Fruit fly (Drosophila melanogaster) whole organism, embryonic: Measurements from ENCODE around the gene CG5068.

Source experiments
- Abd-B ChIP-seq: fragments of 200-800 bp; sonication (Bioruptor generic); optimal IDR thresholded peaks from 2 replicates; lab custom pipeline; 2018; ENCODE audit warnings: missing biosample characterization, mild to moderate bottlenecking, missing genetic modification characterization, moderate library complexity
- Awh ChIP-seq: fragments of 200-800 bp; sonication (Bioruptor generic); IDR thresholded peaks from 2 replicates; pipeline ENCODE4, ENCODE4 v1.3.6; 2022; ENCODE audit warnings: missing biosample characterization, missing genetic modification characterization
- Bgb ChIP-seq: fragments of 200-800 bp; sonication (Bioruptor generic); IDR thresholded peaks from 2 replicates; pipeline ENCODE4 v1.3.6; 2022; ENCODE audit warnings: missing biosample characterization, missing genetic modification characterization; ENCODE audit not compliant: partially characterized antibody
- CG11695 ChIP-seq: fragments of 200-800 bp; sonication (Bioruptor generic); IDR thresholded peaks from 3 replicates; pipeline ENCODE4 v1.3.6; 2022; ENCODE audit warnings: missing biosample characterization, missing genetic modification characterization
- CG13296 ChIP-seq: fragments of 200-800 bp; sonication (Bioruptor generic); optimal IDR thresholded peaks from 3 replicates; lab custom pipeline; 2018; ENCODE audit warnings: missing biosample characterization, mild to moderate bottlenecking, missing genetic modification characterization
- CG15479 ChIP-seq: fragments of 200-800 bp; sonication (Bioruptor generic); optimal IDR thresholded peaks from 3 replicates; lab custom pipeline; 2019; ENCODE audit warnings: missing biosample characterization, mild to moderate bottlenecking, missing genetic modification characterization, moderate library complexity
- CG17568 ChIP-seq: fragments of 200-800 bp; sonication (Bioruptor generic); optimal IDR thresholded peaks from 2 replicates; lab custom pipeline; 2018; ENCODE audit warnings: missing biosample characterization, mild to moderate bottlenecking, missing genetic modification characterization, moderate library complexity
- CG30403 ChIP-seq: fragments of 200-800 bp; sonication (Bioruptor generic); optimal IDR thresholded peaks from 3 replicates; lab custom pipeline; 2016; ENCODE audit warnings: missing biosample characterization, missing genetic modification characterization
- CG31224 ChIP-seq: fragments of 200-800 bp; sonication (Bioruptor generic); IDR thresholded peaks from 2 replicates; pipeline ENCODE4 v1.3.6; 2022; ENCODE audit warnings: missing biosample characterization, missing genetic modification characterization
- CG3281 ChIP-seq: fragments of 200-800 bp; sonication (Bioruptor generic); optimal IDR thresholded peaks from 3 replicates; lab custom pipeline; 2017; ENCODE audit warnings: missing biosample characterization, mild to moderate bottlenecking, missing genetic modification characterization
- CG33557 ChIP-seq: fragments of 200-800 bp; sonication (Bioruptor generic); optimal IDR thresholded peaks from 2 replicates; lab custom pipeline; 2019; ENCODE audit warnings: missing biosample characterization, mild to moderate bottlenecking, missing genetic modification characterization, moderate library complexity
- CG3838 ChIP-seq: fragments of 200-800 bp; sonication (Bioruptor generic); optimal IDR thresholded peaks from 3 replicates; lab custom pipeline; 2016; ENCODE audit warnings: missing biosample characterization, missing genetic modification characterization
- CG43689 ChIP-seq: fragments of 200-800 bp; sonication (Bioruptor generic); IDR thresholded peaks from 2 replicates; pipeline ENCODE4 v1.3.6; 2022; ENCODE audit warnings: missing biosample characterization, missing genetic modification characterization
- CG4424 ChIP-seq: fragments of 200-800 bp; sonication (Bioruptor generic); optimal IDR thresholded peaks from 3 replicates; lab custom pipeline; 2016; ENCODE audit warnings: missing biosample characterization, missing genetic modification characterization
- CG6854 ChIP-seq: fragments of 200-800 bp; sonication (Bioruptor generic); optimal IDR thresholded peaks from 3 replicates; lab custom pipeline; 2017; ENCODE audit warnings: missing biosample characterization, mild to moderate bottlenecking, missing genetic modification characterization
- CG7271 ChIP-seq: fragments of 200-800 bp; sonication (Bioruptor generic); optimal IDR thresholded peaks from 2 replicates; lab custom pipeline; 2018; ENCODE audit warnings: missing biosample characterization, mild to moderate bottlenecking, missing genetic modification characterization, moderate library complexity
- CG7357 ChIP-seq: fragments of 200-800 bp; sonication (Bioruptor generic); IDR thresholded peaks from 3 replicates; pipeline ENCODE4 v1.3.6; 2022; ENCODE audit warnings: missing biosample characterization, missing genetic modification characterization
- CG7372 ChIP-seq: fragments of 200-800 bp; sonication (Bioruptor generic); IDR thresholded peaks from 2 replicates; pipeline ENCODE4 v1.3.6; 2022; ENCODE audit warnings: missing biosample characterization, missing genetic modification characterization
- CG9932 ChIP-seq: fragments of 200-800 bp; sonication (Bioruptor generic); IDR thresholded peaks from 2 replicates; pipeline ENCODE4 v1.3.6; 2022; ENCODE audit warnings: missing biosample characterization, missing genetic modification characterization
- Doc3 ChIP-seq: fragments of 200-800 bp; sonication (Bioruptor generic); IDR thresholded peaks from 3 replicates; pipeline ENCODE4 v1.3.6; 2022; ENCODE audit warnings: missing biosample characterization, missing genetic modification characterization; ENCODE audit not compliant: partially characterized antibody
- Dp ChIP-seq: fragments of 200-800 bp; sonication (Bioruptor generic); optimal IDR thresholded peaks from 2 replicates; lab custom pipeline; 2018; ENCODE audit warnings: missing biosample characterization, mild to moderate bottlenecking, missing genetic modification characterization, moderate library complexity
- Fer1 ChIP-seq: fragments of 200-800 bp; sonication (Bioruptor generic); optimal IDR thresholded peaks from 2 replicates; lab custom pipeline; 2017; ENCODE audit warnings: missing biosample characterization, mild to moderate bottlenecking, missing genetic modification characterization
- Gsc ChIP-seq: fragments of 200-800 bp; sonication (Bioruptor generic); IDR thresholded peaks from 2 replicates; pipeline ENCODE4 v1.3.6; 2022; ENCODE audit warnings: missing biosample characterization, missing genetic modification characterization
- Hmr ChIP-seq: fragments of 200-800 bp; sonication (Bioruptor generic); optimal IDR thresholded peaks from 3 replicates; lab custom pipeline; 2017; ENCODE audit warnings: mild to moderate bottlenecking, missing biosample characterization, missing genetic modification reagents, missing genetic modification characterization
- Hr3 ChIP-seq: fragments of 200-800 bp; sonication (Bioruptor generic); optimal IDR thresholded peaks from 3 replicates; lab custom pipeline; 2016; ENCODE audit warnings: missing biosample characterization, missing genetic modification characterization
- Hr39 ChIP-seq: fragments of >200 bp; optimal IDR thresholded peaks from 2 replicates; lab custom pipeline; 2017
- Hr51 ChIP-seq, 2 experiments: fragments of 200-800 bp; sonication (Bioruptor generic); optimal IDR thresholded peaks; 2 replicates in 1 of 2; 3 replicates in 1 of 2; lab custom pipeline; 2016 to 2018; ENCODE audit warnings: missing biosample characterization in 2 of 2, missing genetic modification characterization in 2 of 2, mild to moderate bottlenecking in 1 of 2, moderate library complexity in 1 of 2
- Lpt ChIP-seq: fragments of >200 bp; optimal IDR thresholded peaks from 2 replicates; lab custom pipeline; 2018; ENCODE audit warnings: missing biosample characterization, missing genetic modification characterization
- MBD-R2 ChIP-seq: fragments of 200-800 bp; sonication (Bioruptor generic); IDR thresholded peaks from 2 replicates; pipeline ENCODE4 v1.3.6; 2022; ENCODE audit warnings: missing biosample characterization, missing genetic modification characterization
- MESR4 ChIP-seq: fragments of 200-800 bp; sonication (Bioruptor generic); optimal IDR thresholded peaks from 2 replicates; lab custom pipeline; 2018; ENCODE audit warnings: missing biosample characterization, mild to moderate bottlenecking, missing genetic modification characterization, moderate library complexity
- Max ChIP-seq: fragments of 200-800 bp; sonication (Bioruptor generic); optimal IDR thresholded peaks from 2 replicates; lab custom pipeline; 2016; ENCODE audit warnings: missing biosample characterization, mild to moderate bottlenecking, missing genetic modification characterization
- Nf-YC ChIP-seq: fragments of 200-800 bp; optimal IDR thresholded peaks from 3 replicates; lab custom pipeline; 2019; ENCODE audit warnings: missing biosample characterization, mild to moderate bottlenecking, missing genetic modification characterization, moderate library complexity
- Ravus ChIP-seq: fragments of 200-800 bp; sonication (Bioruptor generic); IDR thresholded peaks from 2 replicates; pipeline ENCODE4 v1.3.6; 2022; ENCODE audit warnings: missing biosample characterization, missing genetic modification characterization
- Spps ChIP-seq: fragments of 200-800 bp; sonication (Bioruptor generic); optimal IDR thresholded peaks from 2 replicates; lab custom pipeline; 2018; ENCODE audit warnings: missing biosample characterization, mild to moderate bottlenecking, missing genetic modification characterization
- TFAM ChIP-seq: fragments of 200-800 bp; sonication (Bioruptor generic); optimal IDR thresholded peaks from 2 replicates; lab custom pipeline; 2017; ENCODE audit warnings: missing biosample characterization, missing genetic modification characterization, inconsistent platforms
- az2 ChIP-seq: fragments of 200-800 bp; sonication (Bioruptor generic); optimal IDR thresholded peaks from 3 replicates; lab custom pipeline; 2016; ENCODE audit warnings: missing biosample characterization, missing genetic modification characterization
- bcd ChIP-seq: fragments of 200-800 bp; sonication (Bioruptor generic); optimal IDR thresholded peaks from 2 replicates; lab custom pipeline; 2017; ENCODE audit warnings: missing biosample characterization, mild to moderate bottlenecking, missing genetic modification characterization
- br ChIP-seq: fragments of >200 bp; optimal IDR thresholded peaks from 2 replicates; lab custom pipeline; 2017
- da ChIP-seq: fragments of 200-800 bp; sonication (Bioruptor generic); optimal IDR thresholded peaks from 2 replicates; lab custom pipeline; 2016; ENCODE audit warnings: missing biosample characterization, missing genetic modification characterization
- emc ChIP-seq: fragments of 200-800 bp; sonication (Bioruptor generic); optimal IDR thresholded peaks from 2 replicates; lab custom pipeline; 2016; ENCODE audit warnings: missing biosample characterization, missing genetic modification characterization
- gce ChIP-seq: fragments of 200-800 bp; sonication (Bioruptor generic); IDR thresholded peaks from 3 replicates; pipeline ENCODE4 v1.3.6; 2022; ENCODE audit warnings: missing biosample characterization, missing genetic modification characterization
- grau ChIP-seq: fragments of 200-800 bp; optimal IDR thresholded peaks from 3 replicates; lab custom pipeline; 2019; ENCODE audit warnings: missing biosample characterization, mild to moderate bottlenecking, missing genetic modification characterization, moderate library complexity
- gsb ChIP-seq: fragments of 200-800 bp; sonication (Bioruptor generic); IDR thresholded peaks from 2 replicates; pipeline ENCODE4 v1.3.6; 2022; ENCODE audit warnings: missing biosample characterization, missing genetic modification characterization
- nerfin-1 ChIP-seq: fragments of 200-800 bp; sonication (Bioruptor generic); optimal IDR thresholded peaks from 3 replicates; lab custom pipeline; 2019; ENCODE audit warnings: missing biosample characterization, mild to moderate bottlenecking, missing genetic modification characterization, moderate library complexity
- nom ChIP-seq: fragments of 200-800 bp; sonication (Bioruptor generic); optimal IDR thresholded peaks from 2 replicates; lab custom pipeline; 2017; ENCODE audit warnings: missing biosample characterization, missing genetic modification characterization, mild to moderate bottlenecking, moderate library complexity, missing genetic modification reagents
- pb ChIP-seq: fragments of 200-800 bp; sonication (Bioruptor generic); optimal IDR thresholded peaks from 3 replicates; lab custom pipeline; 2016; ENCODE audit warnings: missing biosample characterization, missing genetic modification characterization
- peb ChIP-seq: fragments of 200-800 bp; sonication (Bioruptor generic); IDR thresholded peaks from 2 replicates; pipeline ENCODE4 v1.3.6; 2022; ENCODE audit warnings: missing biosample characterization, missing genetic modification characterization
- pfk ChIP-seq: fragments of 200-800 bp; sonication (Bioruptor generic); optimal IDR thresholded peaks from 2 replicates; lab custom pipeline; 2018; ENCODE audit warnings: missing biosample characterization, mild to moderate bottlenecking, missing genetic modification characterization, moderate library complexity
- tin ChIP-seq: fragments of 200-800 bp; sonication (Bioruptor generic); optimal IDR thresholded peaks from 3 replicates; lab custom pipeline; 2016; ENCODE audit warnings: missing biosample characterization, missing genetic modification characterization
- tna ChIP-seq: fragments of 200-800 bp; sonication (Bioruptor generic); IDR thresholded peaks from 2 replicates; pipeline ENCODE4 v1.3.6; 2022; ENCODE audit warnings: missing biosample characterization, missing genetic modification characterization; ENCODE audit not compliant: partially characterized antibody
- trh ChIP-seq: fragments of 200-800 bp; sonication (Bioruptor generic); optimal IDR thresholded peaks from 2 replicates; lab custom pipeline; 2016; ENCODE audit warnings: missing biosample characterization, missing genetic modification characterization
- yki ChIP-seq: fragments of >200 bp; optimal IDR thresholded peaks from 3 replicates; lab custom pipeline; 2018

The CG5068 gene

dm6 chr3L:9028057-9028456 lies 41.5 kb downstream of the CG5068 start (continued):
- no peak for TF ChIP-seq CG3281 (GFP tag; lab: Kevin White, UChicago)
- no peak for TF ChIP-seq Fer1 (GFP tag; lab: Kevin White, UChicago)
- TF ChIP-seq Hr39 (lab: Kevin White, UChicago): no peak
- peak; percentile 28 for TF ChIP-seq Hr3 (GFP tag; lab: Kevin White, UChicago)
- TF ChIP-seq CG7271 (tag; lab: Kevin White, UChicago): no peak
- no peak for TF ChIP-seq nerfin-1
- TF ChIP-seq CG4424 (GFP tag; lab: Kevin White, UChicago): peak; percentile 54
- TF ChIP-seq Nf-YC (tag; lab: Kevin White, UChicago): no peak
- no peak for TF ChIP-seq Dp (GFP tag; lab: Kevin White, UChicago)
- no peak for TF ChIP-seq gsb (GFP tag; lab: Robert Waterston, UW)
- TF ChIP-seq Gsc (GFP tag; lab: Robert Waterston, UW): no peak
- no peak for TF ChIP-seq nom (GFP tag; lab: Kevin White, UChicago)
- no peak for TF ChIP-seq CG3838 (GFP tag; lab: Kevin White, UChicago)
- peak; percentile 47 for TF ChIP-seq tin
- no peak for TF ChIP-seq pb (GFP tag; lab: Kevin White, UChicago)
- no peak for TF ChIP-seq gce (GFP tag; lab: Robert Waterston, UW)
- TF ChIP-seq az2 (GFP tag; lab: Kevin White, UChicago): peak; percentile 52
- no peak for TF ChIP-seq tna (GFP tag; lab: Robert Waterston, UW)
- peak; percentile 55 for TF ChIP-seq CG33557
- TF ChIP-seq CG7357 (GFP tag; lab: Robert Waterston, UW): no peak
- TF ChIP-seq CG11695 (GFP tag; lab: Robert Waterston, UW): peak; percentile 23; the same call in 1 of the 3 replicates
- no peak for TF ChIP-seq CG13296 (GFP tag; lab: Kevin White, UChicago)
- TF ChIP-seq Spps (tag; lab: Kevin White, UChicago): peak; percentile 26
- no peak for TF ChIP-seq Ravus (GFP tag; lab: Robert Waterston, UW)
- TF ChIP-seq MBD-R2 (GFP tag; lab: Robert Waterston, UW): no peak
- TF ChIP-seq da (GFP tag; lab: Kevin White, UChicago): no peak
- no peak for TF ChIP-seq pfk (GFP tag; lab: Kevin White, UChicago)
- TF ChIP-seq Abd-B (GFP tag; lab: Kevin White, UChicago): peak; percentile 34
- TF ChIP-seq br: no peak
- TF ChIP-seq CG30403: peak; percentile 40
- TF ChIP-seq CG43689 (GFP tag; lab: Robert Waterston, UW): no peak
- no peak for TF ChIP-seq Doc3 (GFP tag; lab: Robert Waterston, UW)
- no peak for TF ChIP-seq Bgb (GFP tag; lab: Robert Waterston, UW)
- no peak for TF ChIP-seq Max (GFP tag; lab: Kevin White, UChicago)
- TF ChIP-seq CG31224 (GFP tag; lab: Robert Waterston, UW): no peak
- no peak for TF ChIP-seq yki (lab: Kevin White, UChicago)
- TF ChIP-seq MESR4 (GFP tag; lab: Kevin White, UChicago): no peak
- peak in 1 of 2 experiments; percentile 27 for TF ChIP-seq Hr51 (GFP tag; optimal IDR thresholded peaks at IDR 0.05; lab: Kevin White, UChicago)
- no peak for TF ChIP-seq CG9932 (GFP tag; lab: Robert Waterston, UW)
- TF ChIP-seq Awh: no peak
- peak; percentile 35 for TF ChIP-seq bcd (GFP tag; lab: Kevin White, UChicago)
- no peak for TF ChIP-seq TFAM (GFP tag; lab: Kevin White, UChicago)
- no peak for TF ChIP-seq CG15479 (GFP tag; lab: Kevin White, UChicago)
- TF ChIP-seq trh: no peak
- no peak for TF ChIP-seq Lpt
- no peak for TF ChIP-seq CG6854 (GFP tag; lab: Kevin White, UChicago)
- no peak for TF ChIP-seq Hmr (GFP tag; lab: Kevin White, UChicago)
- peak; percentile 58 for TF ChIP-seq grau (tag; lab: Kevin White, UChicago)
- no peak for TF ChIP-seq peb
- TF ChIP-seq emc (GFP tag; lab: Kevin White, UChicago): no peak
- no peak for TF ChIP-seq CG7372 (GFP tag; lab: Robert Waterston, UW)
- TF ChIP-seq CG17568 (GFP tag; lab: Kevin White, UChicago): no peak
